Fruit fly (Drosophila melanogaster) whole organism, embryonic: ENCODE results near the gene CG44001.

Source experiments
- BtbVII ChIP-seq: fragments of 200-800 bp; sonication (Bioruptor generic); optimal IDR thresholded peaks from 3 replicates; lab custom pipeline; 2017; ENCODE audit warnings: missing biosample characterization, mild to moderate bottlenecking, missing genetic modification characterization
- CG10431 ChIP-seq: fragments of 200-800 bp; sonication (Bioruptor generic); optimal IDR thresholded peaks from 3 replicates; lab custom pipeline; 2018; ENCODE audit warnings: missing biosample characterization, mild to moderate bottlenecking, missing genetic modification characterization
- CG11456 ChIP-seq: fragments of 200-800 bp; sonication (Bioruptor generic); IDR thresholded peaks from 3 replicates; pipeline ENCODE4 v1.3.6; 2022; ENCODE audit warnings: missing biosample characterization, missing genetic modification characterization
- CG13287 ChIP-seq: fragments of 200-800 bp; sonication (Bioruptor generic); IDR thresholded peaks from 2 replicates; pipeline ENCODE4 v1.3.6; 2022; ENCODE audit warnings: missing biosample characterization, missing genetic modification characterization; ENCODE audit not compliant: partially characterized antibody
- CG15696 ChIP-seq: fragments of 200-800 bp; sonication (Bioruptor generic); optimal IDR thresholded peaks from 2 replicates; lab custom pipeline; 2019; ENCODE audit warnings: missing biosample characterization, mild to moderate bottlenecking, missing genetic modification characterization, moderate library complexity
- CG17802 ChIP-seq: fragments of 200-800 bp; sonication (Bioruptor generic); optimal IDR thresholded peaks from 2 replicates; lab custom pipeline; 2018; ENCODE audit warnings: missing biosample characterization, mild to moderate bottlenecking, missing genetic modification characterization, moderate library complexity
- CG2129 ChIP-seq: fragments of 200-800 bp; sonication (Bioruptor generic); IDR thresholded peaks from 2 replicates; pipeline ENCODE4 v1.3.6; 2022; ENCODE audit warnings: missing biosample characterization, missing genetic modification characterization; ENCODE audit not compliant: partially characterized antibody
- CG30020 ChIP-seq: fragments of 200-800 bp; optimal IDR thresholded peaks from 2 replicates; lab custom pipeline; 2019; ENCODE audit warnings: missing biosample characterization, mild to moderate bottlenecking, missing genetic modification characterization, moderate library complexity
- CG30403 ChIP-seq: fragments of 200-800 bp; sonication (Bioruptor generic); optimal IDR thresholded peaks from 3 replicates; lab custom pipeline; 2016; ENCODE audit warnings: missing biosample characterization, missing genetic modification characterization
- CG32772 ChIP-seq: fragments of 200-800 bp; sonication (Bioruptor generic); IDR thresholded peaks from 2 replicates; pipeline ENCODE4 v1.3.6; 2022; ENCODE audit warnings: missing biosample characterization, missing genetic modification characterization
- CG33213 ChIP-seq: fragments of 200-800 bp; sonication (Bioruptor generic); optimal IDR thresholded peaks from 3 replicates; lab custom pipeline; 2016; ENCODE audit warnings: missing biosample characterization, missing genetic modification characterization
- CG4360 ChIP-seq: fragments of 200-800 bp; sonication (Bioruptor generic); IDR thresholded peaks from 2 replicates; pipeline ENCODE4 v1.3.6; 2022; ENCODE audit warnings: missing biosample characterization, missing genetic modification characterization
- CG4707 ChIP-seq: fragments of 200-800 bp; sonication (Bioruptor generic); optimal IDR thresholded peaks from 2 replicates; lab custom pipeline; 2018; ENCODE audit warnings: missing biosample characterization, mild to moderate bottlenecking, missing genetic modification characterization, moderate library complexity
- CG4854 ChIP-seq: fragments of 200-800 bp; sonication (Bioruptor generic); optimal IDR thresholded peaks from 2 replicates; lab custom pipeline; 2016; ENCODE audit warnings: missing biosample characterization, missing genetic modification characterization, inconsistent platforms
- CG5245 ChIP-seq: fragments of 200-800 bp; sonication (Bioruptor generic); optimal IDR thresholded peaks from 3 replicates; lab custom pipeline; 2016; ENCODE audit warnings: missing biosample characterization, missing genetic modification characterization
- CG7745 ChIP-seq: fragments of 200-800 bp; sonication (Bioruptor generic); optimal IDR thresholded peaks from 2 replicates; lab custom pipeline; 2018; ENCODE audit warnings: missing biosample characterization, mild to moderate bottlenecking, missing genetic modification characterization, moderate library complexity
- CG7928 ChIP-seq: fragments of 200-800 bp; sonication (Bioruptor generic); optimal IDR thresholded peaks from 2 replicates; lab custom pipeline; 2017; ENCODE audit warnings: missing biosample characterization, mild to moderate bottlenecking, missing genetic modification characterization
- Chrac-16 ChIP-seq: fragments of 200-800 bp; sonication (Bioruptor generic); optimal IDR thresholded peaks from 3 replicates; lab custom pipeline; 2016; ENCODE audit warnings: missing biosample characterization, missing genetic modification characterization
- CkIIα-i1 ChIP-seq: fragments of 200-800 bp; sonication (Bioruptor generic); IDR thresholded peaks from 2 replicates; pipeline ENCODE4 v1.3.6; 2022; ENCODE audit warnings: missing biosample characterization, missing genetic modification characterization
- Dp ChIP-seq: fragments of 200-800 bp; sonication (Bioruptor generic); optimal IDR thresholded peaks from 2 replicates; lab custom pipeline; 2018; ENCODE audit warnings: missing biosample characterization, mild to moderate bottlenecking, missing genetic modification characterization, moderate library complexity
- E2f2 ChIP-seq: fragments of 200-800 bp; sonication (Bioruptor generic); IDR thresholded peaks from 2 replicates; pipeline ENCODE4 v1.3.6; 2022; ENCODE audit warnings: missing biosample characterization, missing genetic modification characterization
- Ets97D ChIP-seq: fragments of 200-800 bp; sonication (Bioruptor generic); optimal IDR thresholded peaks from 3 replicates; lab custom pipeline; 2016; ENCODE audit warnings: missing biosample characterization, missing genetic modification characterization
- Fer1 ChIP-seq: fragments of 200-800 bp; sonication (Bioruptor generic); optimal IDR thresholded peaks from 2 replicates; lab custom pipeline; 2017; ENCODE audit warnings: missing biosample characterization, mild to moderate bottlenecking, missing genetic modification characterization
- GATAe ChIP-seq: fragments of 200-800 bp; sonication (Bioruptor generic); conservative IDR thresholded peaks from 2 replicates; pipeline ENCODE4 v1.3.6; 2022; ENCODE audit warnings: missing biosample characterization, missing genetic modification characterization
- Gsc ChIP-seq: fragments of 200-800 bp; sonication (Bioruptor generic); IDR thresholded peaks from 2 replicates; pipeline ENCODE4 v1.3.6; 2022; ENCODE audit warnings: missing biosample characterization, missing genetic modification characterization
- Lim3 ChIP-seq: fragments of 200-800 bp; sonication (Bioruptor generic); IDR thresholded peaks from 2 replicates; pipeline ENCODE4 v1.3.6; 2022; ENCODE audit warnings: missing biosample characterization, missing genetic modification characterization
- Max ChIP-seq: fragments of 200-800 bp; sonication (Bioruptor generic); optimal IDR thresholded peaks from 2 replicates; lab custom pipeline; 2016; ENCODE audit warnings: missing biosample characterization, mild to moderate bottlenecking, missing genetic modification characterization
- NC2β ChIP-seq: fragments of 200-800 bp; sonication (Bioruptor generic); optimal IDR thresholded peaks from 2 replicates; lab custom pipeline; 2016; ENCODE audit warnings: missing biosample characterization, missing genetic modification characterization
- Oaz ChIP-seq: fragments of 200-800 bp; sonication (Bioruptor generic); IDR thresholded peaks from 2 replicates; pipeline ENCODE4 v1.3.6; 2022; ENCODE audit warnings: missing biosample characterization, missing genetic modification characterization
- Ptx1 ChIP-seq: fragments of 200-800 bp; sonication (Bioruptor generic); IDR thresholded peaks from 2 replicates; pipeline ENCODE4 v1.3.6; 2022; ENCODE audit warnings: missing biosample characterization, missing genetic modification characterization
- Rx ChIP-seq: fragments of 200-800 bp; sonication (Bioruptor generic); IDR thresholded peaks from 2 replicates; pipeline ENCODE4 v1.3.6; 2022; ENCODE audit warnings: missing biosample characterization, missing genetic modification characterization
- Six4 ChIP-seq: fragments of 200-800 bp; sonication (Bioruptor generic); optimal IDR thresholded peaks from 2 replicates; lab custom pipeline; 2016; ENCODE audit warnings: missing biosample characterization, missing genetic modification characterization
- Sox102F ChIP-seq: fragments of 200-800 bp; sonication (Bioruptor generic); optimal IDR thresholded peaks from 2 replicates; lab custom pipeline; 2018; ENCODE audit warnings: missing biosample characterization, mild to moderate bottlenecking, missing genetic modification characterization, moderate library complexity
- ac ChIP-seq: fragments of 200-800 bp; sonication (Bioruptor generic); optimal IDR thresholded peaks from 3 replicates; lab custom pipeline; 2017; ENCODE audit warnings: missing biosample characterization, mild to moderate bottlenecking, missing genetic modification characterization
- ash1 ChIP-seq: fragments of 200-800 bp; sonication (Bioruptor generic); optimal IDR thresholded peaks from 2 replicates; lab custom pipeline; 2018; ENCODE audit warnings: missing biosample characterization, mild to moderate bottlenecking, missing genetic modification characterization
- bigmax ChIP-seq: fragments of 200-800 bp; sonication (Bioruptor generic); optimal IDR thresholded peaks from 2 replicates; lab custom pipeline; 2018; ENCODE audit warnings: missing biosample characterization, mild to moderate bottlenecking, missing genetic modification characterization
- btn ChIP-seq: fragments of 200-800 bp; sonication (Bioruptor generic); optimal IDR thresholded peaks from 2 replicates; lab custom pipeline; 2016; ENCODE audit warnings: missing biosample characterization, missing genetic modification characterization
- caup ChIP-seq: fragments of 200-800 bp; sonication (Bioruptor generic); optimal IDR thresholded peaks from 3 replicates; lab custom pipeline; 2017; ENCODE audit warnings: missing biosample characterization, mild to moderate bottlenecking, missing genetic modification characterization, moderate library complexity; ENCODE audit not compliant: severe bottlenecking
- ci ChIP-seq: fragments of 200-800 bp; sonication (Bioruptor generic); IDR thresholded peaks from 3 replicates; pipeline ENCODE4 v1.3.6; 2022; ENCODE audit warnings: missing biosample characterization, missing genetic modification characterization
- croc ChIP-seq: fragments of 200-800 bp; sonication (Bioruptor generic); conservative IDR thresholded peaks from 3 replicates; pipeline ENCODE4 v1.3.6; 2022; ENCODE audit warnings: missing biosample characterization, missing genetic modification characterization
- da ChIP-seq: fragments of 200-800 bp; sonication (Bioruptor generic); optimal IDR thresholded peaks from 2 replicates; lab custom pipeline; 2016; ENCODE audit warnings: missing biosample characterization, missing genetic modification characterization
- eve ChIP-seq, 2 experiments: fragments of >200 bp; optimal IDR thresholded peaks; 2 replicates each; lab custom pipeline; 2017; ENCODE audit warnings: missing biosample characterization in 2 of 2, missing genetic modification characterization in 2 of 2
- h ChIP-seq: fragments of >200 bp; optimal IDR thresholded peaks from 2 replicates; lab custom pipeline; 2017
- maf-S ChIP-seq: fragments of 200-800 bp; sonication (Bioruptor generic); optimal IDR thresholded peaks from 2 replicates; lab custom pipeline; 2016; ENCODE audit warnings: missing biosample characterization, missing genetic modification characterization
- nom ChIP-seq: fragments of 200-800 bp; sonication (Bioruptor generic); optimal IDR thresholded peaks from 2 replicates; lab custom pipeline; 2017; ENCODE audit warnings: missing biosample characterization, missing genetic modification characterization, mild to moderate bottlenecking, moderate library complexity, missing genetic modification reagents
- run ChIP-seq: fragments of 200-800 bp; sonication (Bioruptor generic); optimal IDR thresholded peaks from 3 replicates; lab custom pipeline; 2018; ENCODE audit warnings: missing biosample characterization, mild to moderate bottlenecking, missing genetic modification characterization
- sens ChIP-seq: fragments of 200-800 bp; sonication (Bioruptor generic); peaks from one replicate; lab custom pipeline; 2016; ENCODE audit warnings: missing biosample characterization, missing genetic modification characterization
- sisA ChIP-seq: fragments of 200-800 bp; sonication (Bioruptor generic); IDR thresholded peaks from 2 replicates; pipeline ENCODE4 v1.3.6; 2022; ENCODE audit warnings: missing biosample characterization, missing genetic modification characterization
- slp2 ChIP-seq: fragments of 200-800 bp; sonication (Bioruptor generic); optimal IDR thresholded peaks from 2 replicates; lab custom pipeline; 2016; ENCODE audit warnings: missing biosample characterization, missing genetic modification characterization
- sug ChIP-seq: fragments of 200-800 bp; optimal IDR thresholded peaks from 2 replicates; lab custom pipeline; 2019; ENCODE audit warnings: missing biosample characterization, mild to moderate bottlenecking, missing genetic modification characterization, moderate library complexity
- tio ChIP-seq: fragments of 200-800 bp; sonication (Bioruptor generic); optimal IDR thresholded peaks from 2 replicates; lab custom pipeline; 2017; ENCODE audit warnings: missing biosample characterization, missing genetic modification characterization, inconsistent platforms
- twi ChIP-seq: fragments of 200-800 bp; optimal IDR thresholded peaks from 2 replicates; lab custom pipeline; 2019; ENCODE audit warnings: missing biosample characterization, mild to moderate bottlenecking, missing genetic modification characterization, moderate library complexity

The CG44001 gene

dm6 chr2L:5010784-5011260, 32.2 kb upstream of the CG44001 start, which contains the start of the genes CG31917, Tfb5 and SelT (continued):
- TF ChIP-seq BtbVII (GFP tag; lab: Kevin White, UChicago): no peak
- TF ChIP-seq CG11456 (GFP tag; lab: Robert Waterston, UW): no peak
- no peak for TF ChIP-seq da (GFP tag; lab: Kevin White, UChicago)
- TF ChIP-seq CG2129 (GFP tag; lab: Robert Waterston, UW): peak; percentile 60
- TF ChIP-seq slp2 (GFP tag; lab: Kevin White, UChicago): no peak
- peak; percentile 85 for TF ChIP-seq CG13287 (GFP tag; lab: Robert Waterston, UW)
- no peak for TF ChIP-seq run (tag; lab: Kevin White, UChicago)
- peak; percentile 65 for TF ChIP-seq CG33213 (GFP tag; lab: Kevin White, UChicago)
- TF ChIP-seq ac: no peak
- no peak for TF ChIP-seq eve (GFP tag; optimal IDR thresholded peaks at IDR 0.05; lab: Kevin White, UChicago)
- no peak for TF ChIP-seq CG4360 (GFP tag; lab: Robert Waterston, UW)
- TF ChIP-seq Lim3 (GFP tag; lab: Robert Waterston, UW): no peak
- TF ChIP-seq CG15696 (tag; lab: Kevin White, UChicago): peak; percentile 50
- peak; percentile 59 for TF ChIP-seq Max (GFP tag; lab: Kevin White, UChicago)
- no peak for TF ChIP-seq bigmax (GFP tag; lab: Kevin White, UChicago)
- peak; percentile 89 for TF ChIP-seq sens (GFP tag; lab: Kevin White, UChicago)
- TF ChIP-seq NC2β (GFP tag; lab: Kevin White, UChicago): peak; percentile 68
- peak; percentile 59; the same call in 1 of the 2 replicates for TF ChIP-seq sisA (GFP tag; lab: Robert Waterston, UW)
- TF ChIP-seq CG4854: peak; percentile 39
- TF ChIP-seq croc (GFP tag; lab: Robert Waterston, UW): no peak
- TF ChIP-seq maf-S (GFP tag; lab: Kevin White, UChicago): peak; percentile 32
- TF ChIP-seq Oaz (GFP tag; lab: Robert Waterston, UW): no peak
- no peak for TF ChIP-seq btn
- TF ChIP-seq Chrac-16 (GFP tag; lab: Kevin White, UChicago): peak; percentile 46
- no peak for TF ChIP-seq tio (GFP tag; lab: Kevin White, UChicago)
- peak; percentile 36 for TF ChIP-seq CG17802
- no peak for TF ChIP-seq Rx (GFP tag; lab: Robert Waterston, UW)
- TF ChIP-seq CkIIα-i1 (GFP tag; lab: Robert Waterston, UW): no peak
- peak; percentile 50 for TF ChIP-seq twi
- no peak for TF ChIP-seq CG32772
- no peak for TF ChIP-seq CG10431 (GFP tag; lab: Kevin White, UChicago)
- TF ChIP-seq ci: no peak
- TF ChIP-seq Fer1: no peak
- TF ChIP-seq Gsc (GFP tag; lab: Robert Waterston, UW): no peak
- TF ChIP-seq Ets97D (GFP tag; lab: Kevin White, UChicago): peak; percentile 65
- no peak for TF ChIP-seq CG30020 (tag; lab: Kevin White, UChicago)
- no peak for TF ChIP-seq sug (tag; lab: Kevin White, UChicago)
- TF ChIP-seq CG7928 (GFP tag; lab: Kevin White, UChicago): peak; percentile 46
- no peak for TF ChIP-seq CG7745
- TF ChIP-seq Six4 (GFP tag; lab: Kevin White, UChicago): no peak
- TF ChIP-seq CG5245 (GFP tag; lab: Kevin White, UChicago): no peak
- TF ChIP-seq CG30403 (GFP tag; lab: Kevin White, UChicago): peak; percentile 77
- no peak for TF ChIP-seq nom (GFP tag; lab: Kevin White, UChicago)
- no peak for TF ChIP-seq CG4707 (GFP tag; lab: Kevin White, UChicago)
- peak; percentile 20 for TF ChIP-seq Dp (GFP tag; lab: Kevin White, UChicago)
- no peak for TF ChIP-seq caup (GFP tag; lab: Kevin White, UChicago)
- TF ChIP-seq h (lab: Kevin White, UChicago): no peak
- 0 out of 2 replicates have a peak, but pooled peaks have one; percentile 11 for TF ChIP-seq E2f2 (GFP tag; lab: Robert Waterston, UW)
- TF ChIP-seq GATAe (GFP tag; lab: Robert Waterston, UW): no peak
- TF ChIP-seq Sox102F (GFP tag; lab: Kevin White, UChicago): peak; percentile 51
- TF ChIP-seq Ptx1: peak; percentile 56; the same call in 1 of the 2 replicates
- TF ChIP-seq ash1 (GFP tag; lab: Kevin White, UChicago): no peak
